Fruit fly (Drosophila melanogaster) whole organism, pupa: ENCODE results near the gene CG18545.
"Not testable (repeated sequence)": the region's sequence is repeated elsewhere in the genome, so short reads cannot be mapped to it uniquely, and the experiment has no call there.

Experiments
- CG10348 ChIP-seq: fragments of 200-800 bp; sonication (Bioruptor generic); IDR thresholded peaks from 2 replicates; pipeline ENCODE4 v1.3.6; 2022; ENCODE audit warnings: missing biosample characterization, missing genetic modification characterization
- CG12605 ChIP-seq: fragments of 200-800 bp; sonication (Bioruptor generic); IDR thresholded peaks from 2 replicates; pipeline ENCODE4 v1.3.6; 2022; ENCODE audit warnings: missing biosample characterization, missing genetic modification characterization
- CG13204 ChIP-seq: fragments of 200-800 bp; sonication (Bioruptor generic); optimal IDR thresholded peaks from 2 replicates; lab custom pipeline; 2018; ENCODE audit warnings: missing biosample characterization, mild to moderate bottlenecking, missing genetic modification characterization, moderate library complexity
- CG14655 ChIP-seq: fragments of 200-800 bp; sonication (Bioruptor generic); optimal IDR thresholded peaks from 3 replicates; lab custom pipeline; 2017; ENCODE audit warnings: mild to moderate bottlenecking, missing biosample characterization, missing genetic modification reagents, missing genetic modification characterization
- CG15710 ChIP-seq: fragments of 200-800 bp; sonication (Bioruptor generic); optimal IDR thresholded peaks from 2 replicates; lab custom pipeline; 2018; ENCODE audit warnings: missing biosample characterization, mild to moderate bottlenecking, missing genetic modification characterization, moderate library complexity
- CG17806 ChIP-seq: fragments of 200-800 bp; sonication (Bioruptor generic); optimal IDR thresholded peaks from 2 replicates; lab custom pipeline; 2018; ENCODE audit warnings: missing biosample characterization, mild to moderate bottlenecking, missing genetic modification characterization, moderate library complexity
- CG32121 ChIP-seq: fragments of 200-800 bp; sonication (Bioruptor generic); IDR thresholded peaks from 2 replicates; pipeline ENCODE4 v1.3.6; 2022; ENCODE audit warnings: missing biosample characterization, missing genetic modification characterization
- CG34367 ChIP-seq: fragments of 200-800 bp; sonication (Bioruptor generic); optimal IDR thresholded peaks from 2 replicates; lab custom pipeline; 2018; ENCODE audit warnings: missing biosample characterization, mild to moderate bottlenecking, missing genetic modification characterization
- CG4496 ChIP-seq: fragments of 200-800 bp; sonication (Bioruptor generic); IDR thresholded peaks from 3 replicates; pipeline ENCODE4 v1.3.6; 2022; ENCODE audit warnings: missing biosample characterization, missing genetic modification characterization
- CG8159 ChIP-seq: fragments of 200-800 bp; sonication (Bioruptor generic); optimal IDR thresholded peaks from 3 replicates; lab custom pipeline; 2018; ENCODE audit warnings: missing biosample characterization, mild to moderate bottlenecking, missing genetic modification characterization, moderate library complexity
- CG8301 ChIP-seq: fragments of 200-800 bp; sonication (Bioruptor generic); optimal IDR thresholded peaks from 2 replicates; lab custom pipeline; 2018; ENCODE audit warnings: missing biosample characterization, mild to moderate bottlenecking, missing genetic modification characterization
- CG9948 ChIP-seq: fragments of 200-800 bp; sonication (Bioruptor generic); optimal IDR thresholded peaks from 2 replicates; lab custom pipeline; 2018; ENCODE audit warnings: missing biosample characterization, mild to moderate bottlenecking, missing genetic modification characterization, moderate library complexity
- D1 ChIP-seq: fragments of 200-800 bp; sonication (Bioruptor generic); optimal IDR thresholded peaks from 2 replicates; lab custom pipeline; 2018; ENCODE audit warnings: missing biosample characterization, mild to moderate bottlenecking, missing genetic modification characterization, moderate library complexity
- EcR ChIP-seq: fragments of 200-800 bp; sonication (Bioruptor generic); optimal IDR thresholded peaks from 3 replicates; lab custom pipeline; 2019; ENCODE audit warnings: missing biosample characterization, missing genetic modification characterization, mild to moderate bottlenecking, moderate library complexity, missing genetic modification reagents
- Ets98B ChIP-seq: fragments of 200-800 bp; sonication (Bioruptor generic); IDR thresholded peaks from 2 replicates; pipeline ENCODE4 v1.3.6; 2022; ENCODE audit warnings: missing biosample characterization, missing genetic modification characterization
- Pif1A ChIP-seq: fragments of 200-800 bp; sonication (Bioruptor generic); optimal IDR thresholded peaks from 3 replicates; lab custom pipeline; 2016; ENCODE audit warnings: missing biosample characterization, missing genetic modification characterization
- Pif1B ChIP-seq: fragments of 200-800 bp; sonication (Bioruptor generic); optimal IDR thresholded peaks from 3 replicates; lab custom pipeline; 2016; ENCODE audit warnings: missing biosample characterization, missing genetic modification characterization
- Snoo ChIP-seq: fragments of 200-800 bp; sonication (Bioruptor generic); optimal IDR thresholded peaks from 3 replicates; lab custom pipeline; 2017; ENCODE audit warnings: missing biosample characterization, mild to moderate bottlenecking, missing genetic modification characterization, inconsistent platforms
- fd96Ca ChIP-seq: fragments of 200-800 bp; sonication (Bioruptor generic); IDR thresholded peaks from 3 replicates; pipeline ENCODE4 v1.3.6; 2022; ENCODE audit warnings: missing biosample characterization, missing genetic modification characterization
- gl ChIP-seq: fragments of 200-800 bp; sonication (Bioruptor generic); optimal IDR thresholded peaks from 2 replicates; lab custom pipeline; 2018; ENCODE audit warnings: missing biosample characterization, mild to moderate bottlenecking, missing genetic modification characterization
- rn ChIP-seq: fragments of 200-800 bp; sonication (Bioruptor generic); IDR thresholded peaks from 2 replicates; pipeline ENCODE4 v1.3.6; 2022; ENCODE audit warnings: missing biosample characterization, missing genetic modification characterization

CG18545 gene

dm6 chr3R:10340649-10341048 lies at the start of gene CG18545:
TSS of gene CG18545 (plus strand) at chr3R:10340949.
- TF ChIP-seq Pif1B (GFP tag; lab: Kevin White, UChicago); gl; CG12605 (GFP tag; lab: Robert Waterston, UW): not testable (repeated sequence)

- TF ChIP-seq CG9948 (tag; lab: Kevin White, UChicago), result no peak
- no peak for TF ChIP-seq CG8159
- TF ChIP-seq rn (GFP tag; lab: Robert Waterston, UW), result no peak
- TF ChIP-seq Pif1B (GFP tag; lab: Kevin White, UChicago), result no peak
- no peak for TF ChIP-seq EcR
- TF ChIP-seq CG8301, result no peak
- TF ChIP-seq CG17806 (tag; lab: Kevin White, UChicago), result no peak
- TF ChIP-seq CG14655 (GFP tag; lab: Kevin White, UChicago), result no peak
- no peak for TF ChIP-seq Snoo
- no peak for TF ChIP-seq CG12605 (GFP tag; lab: Robert Waterston, UW)
- no peak for TF ChIP-seq Pif1A (GFP tag; lab: Kevin White, UChicago)
- TF ChIP-seq CG4496, result no peak
- TF ChIP-seq CG32121 (GFP tag; lab: Robert Waterston, UW), result no peak
- no peak for TF ChIP-seq D1
- no peak for TF ChIP-seq Ets98B (GFP tag; lab: Robert Waterston, UW)
- TF ChIP-seq CG13204 (GFP tag; lab: Kevin White, UChicago), result no peak
- TF ChIP-seq CG34367 (tag; lab: Kevin White, UChicago), result no peak
- TF ChIP-seq fd96Ca (GFP tag; lab: Robert Waterston, UW), result no peak; the same call in 2 of the 3 replicates
- no peak for TF ChIP-seq CG10348 (GFP tag; lab: Robert Waterston, UW)
- TF ChIP-seq CG15710, result no peak
Measured at dm6 chr3R:10311076-10311744, 29.5 kb upstream of the CG18545 start, which contains the start of gene CG6293. TSS of gene CG6293 (minus strand) at chr3R:10311613.

- TF ChIP-seq CG15710 (no peak), CG14655 (GFP tag; lab: Kevin White, UChicago) (no peak), D1 (no peak), Pif1A (GFP tag; lab: Kevin White, UChicago) (no peak), Ets98B (GFP tag; lab: Robert Waterston, UW) (no peak), Pif1B (GFP tag; lab: Kevin White, UChicago) (no peak), gl (no peak), CG32121 (GFP tag; lab: Robert Waterston, UW) (no peak), Snoo (no peak), CG8159 (no peak), CG13204 (GFP tag; lab: Kevin White, UChicago) (no peak)
- TF ChIP-seq, all 21 proteins: peak for 0
Measured at dm6 chr3R:10311745-10312088, 29.0 kb upstream of the CG18545 start.

dm6 chr3R:10330734-10331642 lies 9.8 kb upstream of the CG18545 start, which contains the start of the genes Bruce and CG12818:
TSS of gene Bruce (minus strand) at chr3R:10331353.
TSS of gene CG12818 (plus strand) at chr3R:10331581.
- TF ChIP-seq CG9948 (tag; lab: Kevin White, UChicago), result no peak
- TF ChIP-seq CG13204 (GFP tag; lab: Kevin White, UChicago), result no peak
- no peak for TF ChIP-seq CG12605 (GFP tag; lab: Robert Waterston, UW)
- TF ChIP-seq CG8159, result no peak
- no peak for TF ChIP-seq rn (GFP tag; lab: Robert Waterston, UW)
- TF ChIP-seq D1, result no peak
- no peak for TF ChIP-seq CG17806 (tag; lab: Kevin White, UChicago)
- TF ChIP-seq fd96Ca (GFP tag; lab: Robert Waterston, UW), result no peak
- no peak for TF ChIP-seq Pif1B (GFP tag; lab: Kevin White, UChicago)
- TF ChIP-seq gl, result no peak
- TF ChIP-seq CG4496, result no peak

- TF ChIP-seq CG15710, result peak; percentile 17
- no peak for TF ChIP-seq EcR
- TF ChIP-seq CG8301, result no peak
- peak; percentile 16; the same call in 1 of the 3 replicates for TF ChIP-seq CG4496
- TF ChIP-seq CG8159, result no peak
- peak; percentile 2 for TF ChIP-seq CG9948 (tag; lab: Kevin White, UChicago)
- TF ChIP-seq D1, result no peak
- TF ChIP-seq CG13204 (GFP tag; lab: Kevin White, UChicago), result no peak
- 0 out of 3 replicates have a peak, but pooled peaks have one; percentile 7 for TF ChIP-seq fd96Ca (GFP tag; lab: Robert Waterston, UW)
- peak; percentile 62 for TF ChIP-seq Snoo
- no peak for TF ChIP-seq Pif1B (GFP tag; lab: Kevin White, UChicago)
- TF ChIP-seq CG34367 (tag; lab: Kevin White, UChicago), result no peak
- TF ChIP-seq CG14655 (GFP tag; lab: Kevin White, UChicago), result no peak
- TF ChIP-seq CG12605 (GFP tag; lab: Robert Waterston, UW), result no peak
- no peak for TF ChIP-seq rn (GFP tag; lab: Robert Waterston, UW)
- TF ChIP-seq gl, result no peak
- peak; percentile 28 for TF ChIP-seq CG17806 (tag; lab: Kevin White, UChicago)
- TF ChIP-seq Ets98B (GFP tag; lab: Robert Waterston, UW), result no peak
- no peak for TF ChIP-seq CG10348 (GFP tag; lab: Robert Waterston, UW)
- no peak for TF ChIP-seq CG32121 (GFP tag; lab: Robert Waterston, UW)
- TF ChIP-seq Pif1A (GFP tag; lab: Kevin White, UChicago), result no peak
- TF ChIP-seq, all 21 proteins: peak for 6
Measured at dm6 chr3R:10332823-10333263, 7.9 kb upstream of the CG18545 start, which contains the start of gene sle. TSS of gene sle (plus strand) at chr3R:10333115.
